Worm (Caenorhabditis elegans): ENCODE results near the gene K10F12.7.

Gene K10F12.7

ce11 chrIII:365649-366048 is 16.7 kb downstream of the K10F12.7 start, which contains the start of gene pll-1:
Gene pll-1, plus strand, starts transcription at chrIII:365949.
- TF ChIP-seq ceh-34 (tag; optimal IDR thresholded peaks at IDR 0.05) = no peak
- no peak for TF ChIP-seq zip-5 (tag; optimal IDR thresholded peaks at IDR 0.05)
- TF ChIP-seq K02D7.2 (tag; optimal IDR thresholded peaks at IDR 0.05) = no peak
- no peak for TF ChIP-seq lim-6 (tag; optimal IDR thresholded peaks at IDR 0.05)
- TF ChIP-seq ceh-22 (tag; optimal IDR thresholded peaks at IDR 0.05) = no peak
- no peak for TF ChIP-seq pqm-1 (tag; optimal IDR thresholded peaks at IDR 0.05)
- no peak for TF ChIP-seq odd-2 (tag; optimal IDR thresholded peaks at IDR 0.05)
- TF ChIP-seq ceh-24 (tag; optimal IDR thresholded peaks at IDR 0.05) = no peak
- no peak for TF ChIP-seq elt-2 (tag; optimal IDR thresholded peaks at IDR 0.05)
- no peak for TF ChIP-seq pat-9 (tag; optimal IDR thresholded peaks at IDR 0.05)
- no peak for TF ChIP-seq dve-1 (tag; optimal IDR thresholded peaks at IDR 0.05)
- no peak for TF ChIP-seq dmd-4 (tag; optimal IDR thresholded peaks at IDR 0.05; ENCODE audit: borderline replicate concordance)
- no peak for TF ChIP-seq ama-1 (optimal IDR thresholded peaks at IDR 0.05)
- no peak for TF ChIP-seq pag-3 (tag; optimal IDR thresholded peaks at IDR 0.05; ENCODE audit: borderline replicate concordance)
- no peak for TF ChIP-seq C08G9.2 (tag; optimal IDR thresholded peaks at IDR 0.05)
- no peak for TF ChIP-seq madf-2 (tag; optimal IDR thresholded peaks at IDR 0.05)
- TF ChIP-seq ref-2 (tag; optimal IDR thresholded peaks at IDR 0.05) = no peak
- no peak for TF ChIP-seq ceh-19 (GFP tag; optimal IDR thresholded peaks at IDR 0.05)
- no peak for TF ChIP-seq che-1 (tag; optimal IDR thresholded peaks at IDR 0.05)

ce11 chrIII:360315-360714 is 22.1 kb downstream of the K10F12.7 start:
- no peak for TF ChIP-seq ref-2 (tag; optimal IDR thresholded peaks at IDR 0.05)
- TF ChIP-seq fkh-10 (GFP tag; optimal IDR thresholded peaks at IDR 0.05) = no peak
- TF ChIP-seq dmd-4 (tag; optimal IDR thresholded peaks at IDR 0.05; ENCODE audit: borderline replicate concordance) = no peak
- no peak for TF ChIP-seq ceh-48 (tag; optimal IDR thresholded peaks at IDR 0.05)

ce11 chrIII:358106-358505 is 24.3 kb downstream of the K10F12.7 start:
- TF ChIP-seq sox-2 (GFP tag; IDR thresholded peaks at IDR 0.05) (no peak), unc-55 (GFP tag; optimal IDR thresholded peaks at IDR 0.05) (no peak), C38D4.7 (GFP tag; optimal IDR thresholded peaks at IDR 0.05) (no peak), fax-1 (tag; optimal IDR thresholded peaks at IDR 0.05) (no peak), sox-4 (tag; optimal IDR thresholded peaks at IDR 0.05) (no peak)

- peak; percentile 80 for TF ChIP-seq elt-2 (tag; optimal IDR thresholded peaks at IDR 0.05)
- no peak for TF ChIP-seq Y22D7AL.16 (tag; optimal IDR thresholded peaks at IDR 0.05)
- TF ChIP-seq lin-11 (tag; optimal IDR thresholded peaks at IDR 0.05) = no peak
- no peak for TF ChIP-seq nfya-1 (tag; optimal IDR thresholded peaks at IDR 0.05)
- no peak for TF ChIP-seq T23F11.4 (GFP tag; optimal IDR thresholded peaks at IDR 0.05)
Observed at ce11 chrIII:356906-357901, 25.2 kb downstream of the K10F12.7 start.

ce11 chrIII:354545-355460 is 27.6 kb downstream of the K10F12.7 start, which contains the start of gene gei-4:
Gene gei-4, minus strand, starts transcription at chrIII:354800.
- TF ChIP-seq gmeb-2 (tag; optimal IDR thresholded peaks at IDR 0.05) = no peak
- no peak for TF ChIP-seq ceh-9 (tag; optimal IDR thresholded peaks at IDR 0.05)
- no peak for TF ChIP-seq lin-11 (tag; optimal IDR thresholded peaks at IDR 0.05)
- no peak for TF ChIP-seq pqm-1 (tag; optimal IDR thresholded peaks at IDR 0.05)
- TF ChIP-seq sox-2 (GFP tag; IDR thresholded peaks at IDR 0.05) = peak; percentile 19; the same call in 1 of the 2 replicates
- TF ChIP-seq elt-4 (tag; optimal IDR thresholded peaks at IDR 0.05) = no peak
- no peak for TF ChIP-seq ztf-16 (tag; optimal IDR thresholded peaks at IDR 0.05)
- TF ChIP-seq sox-4 (tag; optimal IDR thresholded peaks at IDR 0.05) = peak; percentile 7
- TF ChIP-seq pha-4 (tag; optimal IDR thresholded peaks at IDR 0.05) = no peak
- TF ChIP-seq odd-2 (tag; optimal IDR thresholded peaks at IDR 0.05) = no peak
- no peak for TF ChIP-seq che-1 (tag; optimal IDR thresholded peaks at IDR 0.05)
- no peak for TF ChIP-seq tbx-7 (tag; optimal IDR thresholded peaks at IDR 0.05)
- TF ChIP-seq ceh-14 (tag; optimal IDR thresholded peaks at IDR 0.05) = peak; percentile 80
- peak; percentile 53 for TF ChIP-seq sdc-2 (tag; optimal IDR thresholded peaks at IDR 0.05)
- TF ChIP-seq unc-86 (tag; optimal IDR thresholded peaks at IDR 0.05) = no peak
- TF ChIP-seq pha-2 (tag; optimal IDR thresholded peaks at IDR 0.05) = peak; percentile 54
- no peak for TF ChIP-seq ceh-24 (tag; optimal IDR thresholded peaks at IDR 0.05)
- TF ChIP-seq C08G9.2 (tag; optimal IDR thresholded peaks at IDR 0.05) = peak; percentile 45
- no peak for TF ChIP-seq mec-3 (tag; optimal IDR thresholded peaks at IDR 0.05; ENCODE audit: borderline replicate concordance)

All from whole organism, late embryonic.